Worm (Caenorhabditis elegans) whole organism, young adult: Measurements from ENCODE around the gene B0244.7.

Experiments
- efl-1 ChIP-seq: fragments of 150-350 bp; optimal IDR thresholded peaks from 2 replicates; lab custom pipeline; 2014; ENCODE audit warnings: missing biosample characterization, missing genetic modification reagents, missing genetic modification characterization
- him-1 ChIP-seq: sonication (generic microtip); optimal IDR thresholded peaks from 2 replicates; lab custom pipeline; 2016; ENCODE audit warnings: missing genotype, missing genetic modification reagents, missing genetic modification characterization, missing compliant biosample characterization
- hrde-1 ChIP-seq: sonication (generic microtip); optimal IDR thresholded peaks from 2 replicates; lab custom pipeline; 2016; ENCODE audit warnings: missing genetic modification characterization, mild to moderate bottlenecking, missing compliant biosample characterization, moderate library complexity, missing genotype, missing genetic modification reagents, borderline replicate concordance
- lag-1 ChIP-seq: fragments of 200-800 bp; sonication (Bioruptor generic); IDR thresholded peaks from 2 replicates; pipeline ENCODE4 v1.3.6; 2022; ENCODE audit warnings: missing genetic modification reagents, missing genetic modification characterization, missing compliant biosample characterization
- mes-4 ChIP-seq: sonication (generic microtip); optimal IDR thresholded peaks from 2 replicates; lab custom pipeline; 2016; ENCODE audit warnings: missing genotype, missing genetic modification characterization, missing compliant biosample characterization
- nhr-90 ChIP-seq: sonication (generic microtip); optimal IDR thresholded peaks from 2 replicates; lab custom pipeline; 2016; ENCODE audit warnings: missing genotype, mild to moderate bottlenecking, missing genetic modification characterization, missing compliant biosample characterization
- sea-2 ChIP-seq: fragments of 200-800 bp; sonication (Bioruptor generic); IDR thresholded peaks from 2 replicates; pipeline ENCODE4 v1.3.6; 2022; ENCODE audit warnings: missing genetic modification characterization, missing compliant biosample characterization
- sptf-2 ChIP-seq: fragments of 200-800 bp; sonication (Bioruptor generic); optimal IDR thresholded peaks from 2 replicates; lab custom pipeline; 2018; ENCODE audit warnings: mild to moderate bottlenecking, missing genetic modification characterization, missing compliant biosample characterization
- unc-62 ChIP-seq: fragments of 150-350 bp; optimal IDR thresholded peaks from 2 replicates; lab custom pipeline; 2014; ENCODE audit warnings: missing biosample characterization, missing genetic modification reagents, missing genetic modification characterization
- zfh-2 ChIP-seq: fragments of 200-800 bp; sonication (Bioruptor generic); conservative IDR thresholded peaks from 2 replicates; pipeline ENCODE4 v1.3.6; 2022; ENCODE audit warnings: missing genetic modification reagents, missing genetic modification characterization, missing compliant biosample characterization

DNA sequence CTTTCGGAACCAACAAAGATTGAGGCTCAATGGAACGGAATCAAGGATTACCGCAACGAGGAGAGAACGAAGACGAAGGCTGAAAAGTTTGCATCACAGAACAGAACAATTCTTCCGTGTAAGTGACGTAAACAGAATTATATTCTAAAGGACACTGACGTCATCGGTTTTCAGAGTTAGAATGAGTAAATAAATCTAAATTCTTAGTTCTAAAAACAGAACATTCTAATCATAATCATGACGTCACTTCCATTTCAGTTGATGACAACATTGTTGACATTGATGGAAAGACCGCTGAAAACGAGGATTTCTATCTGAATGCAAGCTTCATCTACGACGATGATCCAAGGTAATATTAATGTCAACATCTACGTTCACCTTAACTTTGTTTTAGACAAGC is 32.7 kb downstream of the B0244.7 start:
- TF ChIP-seq hrde-1 (no peak), nhr-90 (tag; lab: Kevin White, UChicago) (no peak), unc-62 (no peak), sptf-2 (GFP tag; lab: Kevin White, UChicago) (no peak), efl-1 (GFP tag; lab: Kevin White, UChicago) (no peak), lag-1 (no peak), zfh-2 (GFP tag; lab: Robert Waterston, UW) (no peak), sea-2 (GFP tag; lab: Robert Waterston, UW) (no peak), mes-4 (tag; lab: Kevin White, UChicago) (no peak), him-1 (tag; lab: Kevin White, UChicago) (no peak)
